Worm (Caenorhabditis elegans): ENCODE measurements around the gene F40G9.17.

DNA sequence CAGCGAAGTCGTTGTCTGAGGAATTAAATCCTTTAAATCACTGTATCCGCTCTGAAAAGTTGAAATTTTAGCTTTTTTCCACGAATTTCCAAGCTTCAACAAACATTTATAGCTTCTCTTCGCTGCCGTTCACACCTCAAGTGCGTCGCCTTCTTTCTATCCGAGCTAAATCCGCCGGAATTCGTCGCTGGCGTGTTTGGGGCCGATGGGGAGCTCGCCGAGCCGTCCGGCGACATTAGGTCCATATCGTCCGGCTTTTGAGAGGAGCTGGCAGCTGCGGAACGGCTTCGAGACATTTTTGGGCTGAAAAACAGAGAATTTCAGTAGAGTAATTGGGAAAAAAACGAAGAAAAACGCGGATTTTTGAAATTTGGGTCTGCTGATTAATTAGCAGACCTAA is 6.4 kb upstream of the F40G9.17 start, which contains the start of gene mxl-2:
- no peak for TF ChIP-seq flt-1 (GFP tag; IDR thresholded peaks at IDR 0.05)
- no peak for TF ChIP-seq ztf-23 (GFP tag; IDR thresholded peaks at IDR 0.05)
- no peak for TF ChIP-seq T22C8.4 (GFP tag; IDR thresholded peaks at IDR 0.05)
- no peak for TF ChIP-seq ref-1 (GFP tag; conservative IDR thresholded peaks at IDR 0.05)
- TF ChIP-seq tab-1 (GFP tag; IDR thresholded peaks at IDR 0.05): no peak
- no peak for TF ChIP-seq med-1 (GFP tag; optimal IDR thresholded peaks at IDR 0.05; ENCODE audit: insufficient read depth)

Data from whole organism, midembryonic.